Worm (Caenorhabditis elegans) whole organism, late embryonic: Measurements from ENCODE around the gene lgc-55.

Source experiments
- rnt-1 ChIP-seq: sonication (generic microtip); optimal IDR thresholded peaks from 2 replicates; lab custom pipeline; 2016; ENCODE audit warnings: missing genetic modification characterization, missing compliant biosample characterization
- unc-42 ChIP-seq: sonication (generic microtip); optimal IDR thresholded peaks from 2 replicates; lab custom pipeline; 2016; ENCODE audit warnings: missing genotype, missing genetic modification characterization, missing compliant biosample characterization
- zip-5 ChIP-seq: sonication (generic microtip); optimal IDR thresholded peaks from 2 replicates; lab custom pipeline; 2016; ENCODE audit warnings: missing genetic modification characterization, missing compliant biosample characterization

DNA sequence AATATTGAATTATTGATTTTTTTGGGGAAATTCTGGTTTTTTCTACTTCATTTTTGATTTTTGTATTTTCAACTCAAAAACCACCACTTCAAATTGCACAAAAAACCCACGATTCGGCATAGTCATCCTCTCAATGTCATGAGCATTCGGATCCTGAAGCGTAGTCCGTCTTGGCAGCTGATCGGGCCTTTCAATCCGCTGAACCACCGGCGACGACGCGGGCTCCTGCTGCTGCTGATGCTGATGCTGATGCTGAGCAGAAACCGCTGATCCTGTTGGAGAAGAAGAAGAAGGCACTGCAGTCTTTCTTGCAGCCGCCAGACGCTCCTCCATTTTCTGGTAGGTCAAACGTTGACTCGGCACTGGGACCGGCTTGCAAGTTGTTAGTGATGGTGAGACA, 23.7 kb upstream of the lgc-55 start:
- no peak for TF ChIP-seq unc-42 (tag; lab: Kevin White, UChicago)
- no peak for TF ChIP-seq zip-5 (tag; lab: Kevin White, UChicago)
- no peak for TF ChIP-seq rnt-1 (tag; lab: Kevin White, UChicago)
